Fruit fly (Drosophila melanogaster) whole organism, pupa: ENCODE measurements around the gene ATP8B.

ENCODE experiments used
- CG10348 ChIP-seq: fragments of 200-800 bp; sonication (Bioruptor generic); IDR thresholded peaks from 2 replicates; pipeline ENCODE4 v1.3.6; 2022; ENCODE audit warnings: missing biosample characterization, missing genetic modification characterization
- CG12605 ChIP-seq: fragments of 200-800 bp; sonication (Bioruptor generic); IDR thresholded peaks from 2 replicates; pipeline ENCODE4 v1.3.6; 2022; ENCODE audit warnings: missing biosample characterization, missing genetic modification characterization
- CG13204 ChIP-seq: fragments of 200-800 bp; sonication (Bioruptor generic); optimal IDR thresholded peaks from 2 replicates; lab custom pipeline; 2018; ENCODE audit warnings: missing biosample characterization, mild to moderate bottlenecking, missing genetic modification characterization, moderate library complexity
- CG14655 ChIP-seq: fragments of 200-800 bp; sonication (Bioruptor generic); optimal IDR thresholded peaks from 3 replicates; lab custom pipeline; 2017; ENCODE audit warnings: mild to moderate bottlenecking, missing biosample characterization, missing genetic modification reagents, missing genetic modification characterization
- CG15710 ChIP-seq: fragments of 200-800 bp; sonication (Bioruptor generic); optimal IDR thresholded peaks from 2 replicates; lab custom pipeline; 2018; ENCODE audit warnings: missing biosample characterization, mild to moderate bottlenecking, missing genetic modification characterization, moderate library complexity
- CG17806 ChIP-seq: fragments of 200-800 bp; sonication (Bioruptor generic); optimal IDR thresholded peaks from 2 replicates; lab custom pipeline; 2018; ENCODE audit warnings: missing biosample characterization, mild to moderate bottlenecking, missing genetic modification characterization, moderate library complexity
- CG32121 ChIP-seq: fragments of 200-800 bp; sonication (Bioruptor generic); IDR thresholded peaks from 2 replicates; pipeline ENCODE4 v1.3.6; 2022; ENCODE audit warnings: missing biosample characterization, missing genetic modification characterization
- CG34367 ChIP-seq: fragments of 200-800 bp; sonication (Bioruptor generic); optimal IDR thresholded peaks from 2 replicates; lab custom pipeline; 2018; ENCODE audit warnings: missing biosample characterization, mild to moderate bottlenecking, missing genetic modification characterization
- CG4496 ChIP-seq: fragments of 200-800 bp; sonication (Bioruptor generic); IDR thresholded peaks from 3 replicates; pipeline ENCODE4 v1.3.6; 2022; ENCODE audit warnings: missing biosample characterization, missing genetic modification characterization
- CG8159 ChIP-seq: fragments of 200-800 bp; sonication (Bioruptor generic); optimal IDR thresholded peaks from 3 replicates; lab custom pipeline; 2018; ENCODE audit warnings: missing biosample characterization, mild to moderate bottlenecking, missing genetic modification characterization, moderate library complexity
- CG8301 ChIP-seq: fragments of 200-800 bp; sonication (Bioruptor generic); optimal IDR thresholded peaks from 2 replicates; lab custom pipeline; 2018; ENCODE audit warnings: missing biosample characterization, mild to moderate bottlenecking, missing genetic modification characterization
- CG9948 ChIP-seq: fragments of 200-800 bp; sonication (Bioruptor generic); optimal IDR thresholded peaks from 2 replicates; lab custom pipeline; 2018; ENCODE audit warnings: missing biosample characterization, mild to moderate bottlenecking, missing genetic modification characterization, moderate library complexity
- D1 ChIP-seq: fragments of 200-800 bp; sonication (Bioruptor generic); optimal IDR thresholded peaks from 2 replicates; lab custom pipeline; 2018; ENCODE audit warnings: missing biosample characterization, mild to moderate bottlenecking, missing genetic modification characterization, moderate library complexity
- EcR ChIP-seq: fragments of 200-800 bp; sonication (Bioruptor generic); optimal IDR thresholded peaks from 3 replicates; lab custom pipeline; 2019; ENCODE audit warnings: missing biosample characterization, missing genetic modification characterization, mild to moderate bottlenecking, moderate library complexity, missing genetic modification reagents
- Ets98B ChIP-seq: fragments of 200-800 bp; sonication (Bioruptor generic); IDR thresholded peaks from 2 replicates; pipeline ENCODE4 v1.3.6; 2022; ENCODE audit warnings: missing biosample characterization, missing genetic modification characterization
- Pif1A ChIP-seq: fragments of 200-800 bp; sonication (Bioruptor generic); optimal IDR thresholded peaks from 3 replicates; lab custom pipeline; 2016; ENCODE audit warnings: missing biosample characterization, missing genetic modification characterization
- Pif1B ChIP-seq: fragments of 200-800 bp; sonication (Bioruptor generic); optimal IDR thresholded peaks from 3 replicates; lab custom pipeline; 2016; ENCODE audit warnings: missing biosample characterization, missing genetic modification characterization
- Snoo ChIP-seq: fragments of 200-800 bp; sonication (Bioruptor generic); optimal IDR thresholded peaks from 3 replicates; lab custom pipeline; 2017; ENCODE audit warnings: missing biosample characterization, mild to moderate bottlenecking, missing genetic modification characterization, inconsistent platforms
- fd96Ca ChIP-seq: fragments of 200-800 bp; sonication (Bioruptor generic); IDR thresholded peaks from 3 replicates; pipeline ENCODE4 v1.3.6; 2022; ENCODE audit warnings: missing biosample characterization, missing genetic modification characterization
- gl ChIP-seq: fragments of 200-800 bp; sonication (Bioruptor generic); optimal IDR thresholded peaks from 2 replicates; lab custom pipeline; 2018; ENCODE audit warnings: missing biosample characterization, mild to moderate bottlenecking, missing genetic modification characterization
- rn ChIP-seq: fragments of 200-800 bp; sonication (Bioruptor generic); IDR thresholded peaks from 2 replicates; pipeline ENCODE4 v1.3.6; 2022; ENCODE audit warnings: missing biosample characterization, missing genetic modification characterization

ATP8B gene

DNA sequence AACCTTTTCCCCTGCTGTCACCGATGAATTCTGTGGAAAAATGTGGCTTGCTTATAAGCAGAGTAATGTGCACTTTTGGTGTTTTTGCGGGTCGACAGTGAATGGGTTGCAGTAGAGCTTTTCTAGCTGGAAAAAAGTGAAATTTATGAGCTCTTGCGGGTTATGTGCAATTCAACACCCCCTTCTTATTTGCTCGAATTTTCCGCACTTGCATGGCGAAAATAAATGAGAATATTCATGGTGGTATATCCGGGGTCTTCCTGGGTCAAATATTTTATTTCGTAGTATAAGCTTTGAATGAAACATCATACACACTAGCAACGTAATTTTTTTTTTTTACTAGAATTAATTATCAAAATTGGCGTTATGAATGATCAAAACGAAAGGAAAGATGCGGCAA, 50.2 kb downstream of the ATP8B start, which contains the start of gene CG14736:
TSS of gene CG14736 (plus strand) at position 301 of the 400 bp plus-strand sequence.
- TF ChIP-seq gl (tag; lab: Kevin White, UChicago) (no peak), D1 (no peak)

DNA sequence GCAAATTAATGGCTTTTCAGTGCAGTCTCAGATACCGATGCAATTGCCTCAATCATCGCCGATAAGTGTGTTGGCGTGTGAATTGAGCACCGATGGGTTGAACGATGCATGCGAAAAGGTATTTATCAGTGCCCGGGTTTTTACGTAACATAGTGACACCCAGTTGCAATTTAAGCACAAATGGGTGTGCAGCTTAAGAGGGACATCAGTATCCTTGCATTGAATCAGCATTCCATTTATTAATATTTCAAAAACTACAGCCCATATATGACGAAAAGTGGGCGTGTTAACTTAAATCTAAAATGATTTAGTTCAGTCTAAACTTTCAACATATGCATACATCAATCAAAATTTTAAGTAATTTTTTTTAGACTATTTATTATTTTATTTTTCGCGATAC, 57.6 kb downstream of the ATP8B start, which contains the start of gene ssp5:
TSS of gene ssp5 (plus strand) at position 301 of the 400 bp plus-strand sequence.
- TF ChIP-seq gl (tag; lab: Kevin White, UChicago) (no peak), CG15710 (no peak), CG32121 (GFP tag; lab: Robert Waterston, UW) (no peak), CG14655 (GFP tag; lab: Kevin White, UChicago) (no peak), fd96Ca (no peak), Snoo (tag; lab: Kevin White, UChicago) (no peak), CG12605 (GFP tag; lab: Robert Waterston, UW) (no peak)

DNA sequence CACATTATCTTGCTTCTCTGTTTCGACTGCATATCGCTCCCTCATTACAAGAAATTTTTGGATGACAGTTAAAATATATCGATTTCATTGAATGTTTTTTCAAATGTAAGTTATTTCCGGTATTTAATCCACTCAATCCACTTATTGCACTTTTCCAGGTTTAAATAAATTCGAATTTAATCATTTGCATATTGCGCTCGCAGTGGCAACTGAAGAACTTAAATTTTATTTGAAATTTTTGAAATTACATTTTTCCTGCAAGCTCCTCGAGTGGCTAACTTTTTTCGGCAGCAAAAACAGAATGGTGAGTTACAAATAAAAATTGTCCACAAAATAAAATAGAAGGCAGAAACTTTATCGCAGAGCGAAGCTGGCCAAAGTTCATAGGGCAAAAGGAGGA, 58.8 kb downstream of the ATP8B start, which contains the start of the genes CG31358, CG42504 and CG42505:
TSS of gene CG31358 (minus strand) at position 101 of the 400 bp plus-strand sequence.
TSS of gene CG42504 (minus strand) at position 101 of the 400 bp plus-strand sequence.
TSS of gene CG42505 (minus strand) at position 101 of the 400 bp plus-strand sequence.
- TF ChIP-seq Snoo (tag; lab: Kevin White, UChicago) (no peak), CG8159 (tag; lab: Kevin White, UChicago) (no peak), CG4496 (no peak), Ets98B (GFP tag; lab: Robert Waterston, UW) (no peak), CG15710 (no peak), gl (tag; lab: Kevin White, UChicago) (no peak), rn (no peak), Pif1A (no peak), EcR (GFP tag; lab: Kevin White, UChicago) (no peak), CG34367 (no peak), CG9948 (no peak), CG17806 (tag; lab: Kevin White, UChicago) (no peak), CG14655 (GFP tag; lab: Kevin White, UChicago) (no peak)
- TF ChIP-seq, all 21 proteins: peak for 0

DNA sequence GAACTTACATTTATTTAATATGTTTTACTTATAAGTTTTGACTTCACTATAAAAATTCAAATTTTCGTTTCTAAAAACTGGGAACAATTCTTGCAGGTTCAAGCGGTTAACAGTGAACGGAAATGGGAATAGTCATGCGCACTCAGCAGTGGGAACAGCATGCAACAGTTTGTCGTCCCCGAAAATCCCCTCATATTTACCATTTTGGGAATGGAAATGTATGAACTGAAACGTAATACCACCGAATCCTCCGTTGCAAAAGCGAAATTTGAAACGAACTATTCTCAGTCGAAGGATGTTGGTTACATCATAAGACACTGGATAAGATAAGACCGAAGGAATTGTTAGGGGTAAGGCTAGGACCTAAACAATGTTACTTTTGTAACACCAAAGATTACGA, 69.4 kb downstream of the ATP8B start:
- no peak for TF ChIP-seq CG13204
- no peak for TF ChIP-seq CG34367
- no peak for TF ChIP-seq EcR (GFP tag; lab: Kevin White, UChicago)
- TF ChIP-seq CG14655 (GFP tag; lab: Kevin White, UChicago) = no peak
- TF ChIP-seq CG12605 (GFP tag; lab: Robert Waterston, UW) = no peak; the same call in 1 of the 2 replicates
- no peak for TF ChIP-seq Ets98B (GFP tag; lab: Robert Waterston, UW)
- TF ChIP-seq Pif1B (GFP tag; lab: Kevin White, UChicago) = no peak
- no peak for TF ChIP-seq fd96Ca
- TF ChIP-seq Snoo (tag; lab: Kevin White, UChicago) = no peak
- TF ChIP-seq CG8159 (tag; lab: Kevin White, UChicago) = no peak
- TF ChIP-seq CG17806 (tag; lab: Kevin White, UChicago) = no peak
- no peak for TF ChIP-seq CG4496
- TF ChIP-seq rn = no peak
- TF ChIP-seq CG10348 = no peak
- no peak for TF ChIP-seq gl (tag; lab: Kevin White, UChicago)
- no peak for TF ChIP-seq CG8301 (tag; lab: Kevin White, UChicago)
- TF ChIP-seq CG15710 = no peak
- TF ChIP-seq CG9948 = no peak
- no peak for TF ChIP-seq D1
- no peak for TF ChIP-seq Pif1A
